Fruit fly (Drosophila melanogaster) whole organism, prepupa: Measurements from ENCODE around the gene yellow-f.

Source experiments
- CG11294 ChIP-seq: fragments of 200-800 bp; sonication (Bioruptor generic); IDR thresholded peaks from 2 replicates; pipeline ENCODE4 v1.3.6; 2022; ENCODE audit warnings: missing biosample characterization, missing genetic modification characterization
- CG15336 ChIP-seq: fragments of 200-800 bp; sonication (Bioruptor generic); IDR thresholded peaks from 2 replicates; pipeline ENCODE4 v1.3.6; 2022; ENCODE audit warnings: missing biosample characterization, missing genetic modification characterization
- CG16779 ChIP-seq: fragments of 200-800 bp; sonication (Bioruptor generic); optimal IDR thresholded peaks from 3 replicates; lab custom pipeline; 2017; ENCODE audit warnings: missing biosample characterization, mild to moderate bottlenecking, missing genetic modification characterization
- CG32006 ChIP-seq: fragments of 200-800 bp; sonication (Bioruptor generic); optimal IDR thresholded peaks from 3 replicates; lab custom pipeline; 2017; ENCODE audit warnings: missing biosample characterization, mild to moderate bottlenecking, missing genetic modification characterization
- CG6163 ChIP-seq: fragments of 200-800 bp; sonication (Bioruptor generic); IDR thresholded peaks from 3 replicates; pipeline ENCODE4 v1.3.6; 2022; ENCODE audit warnings: missing biosample characterization, missing genetic modification characterization
- CG6792 ChIP-seq: fragments of 200-800 bp; sonication (Bioruptor generic); optimal IDR thresholded peaks from 3 replicates; lab custom pipeline; 2016; ENCODE audit warnings: missing biosample characterization, missing genetic modification characterization
- Eip75B ChIP-seq: fragments of 200-800 bp; sonication (Bioruptor generic); optimal IDR thresholded peaks from 3 replicates; lab custom pipeline; 2016; ENCODE audit warnings: missing biosample characterization, missing genetic modification characterization
- Ets21C ChIP-seq: fragments of 200-800 bp; sonication (Bioruptor generic); optimal IDR thresholded peaks from 3 replicates; lab custom pipeline; 2016; ENCODE audit warnings: missing biosample characterization, missing genetic modification characterization
- Hr39 ChIP-seq: fragments of 200-800 bp; sonication (Bioruptor generic); optimal IDR thresholded peaks from 2 replicates; lab custom pipeline; 2016; ENCODE audit warnings: missing biosample characterization, missing genetic modification characterization
- Sox15 ChIP-seq: fragments of 200-800 bp; sonication (Bioruptor generic); optimal IDR thresholded peaks from 3 replicates; lab custom pipeline; 2016; ENCODE audit warnings: missing biosample characterization, missing genetic modification characterization
- achi ChIP-seq: fragments of 200-800 bp; sonication (Bioruptor generic); optimal IDR thresholded peaks from 3 replicates; lab custom pipeline; 2016; ENCODE audit warnings: missing biosample characterization, missing genetic modification characterization
- dsx ChIP-seq: fragments of 200-800 bp; optimal IDR thresholded peaks from 3 replicates; lab custom pipeline; 2019; ENCODE audit warnings: missing biosample characterization, mild to moderate bottlenecking, missing genetic modification characterization, moderate library complexity; ENCODE audit not compliant: poor library complexity, severe bottlenecking
- svp ChIP-seq: fragments of 200-800 bp; sonication (Bioruptor generic); peaks from one replicate; lab custom pipeline; 2016; ENCODE audit warnings: missing biosample characterization, missing genetic modification characterization
- vri ChIP-seq: fragments of 200-800 bp; sonication (Bioruptor generic); optimal IDR thresholded peaks from 3 replicates; lab custom pipeline; 2016; ENCODE audit warnings: missing biosample characterization, mild to moderate bottlenecking, missing genetic modification characterization

DNA sequence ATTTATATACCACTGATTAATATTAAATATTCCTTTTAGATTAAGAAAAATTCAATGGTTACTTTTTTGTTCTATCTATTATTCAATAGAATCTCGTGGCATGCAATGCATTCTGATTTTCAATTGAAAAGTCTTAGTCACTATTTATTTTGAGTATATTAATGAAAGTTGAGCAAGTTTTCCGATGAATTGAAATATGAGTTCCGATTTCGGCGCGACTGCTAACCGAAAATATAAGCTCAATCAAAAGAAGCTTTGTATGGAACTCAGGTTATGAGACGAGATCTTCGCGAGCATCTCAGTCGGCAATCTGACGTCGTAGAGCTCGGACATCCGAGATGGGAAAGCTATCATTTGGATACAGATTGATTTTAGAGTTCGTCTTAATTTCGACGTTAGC is 45.1 kb upstream of the yellow-f start, which contains the start of gene CG11668:
- no peak for TF ChIP-seq CG6163 (GFP tag; lab: Robert Waterston, UW)
- TF ChIP-seq CG11294 (GFP tag; lab: Robert Waterston, UW), result no peak
- no peak for TF ChIP-seq CG15336 (GFP tag; lab: Robert Waterston, UW)
- TF ChIP-seq Ets21C (GFP tag; lab: Kevin White, UChicago), result no peak
- no peak for TF ChIP-seq dsx (GFP tag; lab: Kevin White, UChicago)
- TF ChIP-seq Hr39 (GFP tag; lab: Kevin White, UChicago), result no peak
- TF ChIP-seq CG6792, result no peak
- no peak for TF ChIP-seq Sox15
- TF ChIP-seq Eip75B (GFP tag; lab: Kevin White, UChicago), result no peak
- TF ChIP-seq CG16779 (tag; lab: Kevin White, UChicago), result no peak
- TF ChIP-seq vri (GFP tag; lab: Kevin White, UChicago), result no peak
- no peak for TF ChIP-seq svp (GFP tag; lab: Kevin White, UChicago)
- TF ChIP-seq CG32006, result no peak
- TF ChIP-seq achi (GFP tag; lab: Kevin White, UChicago), result no peak
